Fruit fly (Drosophila melanogaster) whole organism, adult: ENCODE data around the gene pdm2.

Experiments
- CG14711 ChIP-seq: fragments of 200-800 bp; sonication (Bioruptor generic); optimal IDR thresholded peaks from 2 replicates; lab custom pipeline; 2018; ENCODE audit warnings: missing biosample characterization, mild to moderate bottlenecking, missing genetic modification characterization, moderate library complexity
- CG33017 ChIP-seq: fragments of 200-800 bp; sonication (Bioruptor generic); optimal IDR thresholded peaks from 2 replicates; lab custom pipeline; 2018; ENCODE audit warnings: missing biosample characterization, mild to moderate bottlenecking, missing genetic modification characterization, moderate library complexity
- CG5204 ChIP-seq: fragments of 200-800 bp; sonication (Bioruptor generic); optimal IDR thresholded peaks from 2 replicates; lab custom pipeline; 2016; ENCODE audit warnings: missing biosample characterization, missing genetic modification characterization
- CG7045 ChIP-seq: fragments of 200-800 bp; sonication (Bioruptor generic); optimal IDR thresholded peaks from 2 replicates; lab custom pipeline; 2017; ENCODE audit warnings: missing biosample characterization, mild to moderate bottlenecking, missing genetic modification characterization
- Clk ChIP-seq: fragments of 200-800 bp; sonication (Bioruptor generic); optimal IDR thresholded peaks from 2 replicates; lab custom pipeline; 2017; ENCODE audit warnings: missing biosample characterization, missing genetic modification characterization
- Hr96 ChIP-seq: fragments of 200-800 bp; sonication (Bioruptor generic); optimal IDR thresholded peaks from 2 replicates; lab custom pipeline; 2016; ENCODE audit warnings: missing biosample characterization, missing genetic modification characterization
- bab1 ChIP-seq: fragments of 200-800 bp; sonication (Bioruptor generic); optimal IDR thresholded peaks from 3 replicates; lab custom pipeline; 2019; ENCODE audit warnings: missing biosample characterization, mild to moderate bottlenecking, missing genetic modification characterization, moderate library complexity
- cnc ChIP-seq, 2 experiments: fragments of >200 bp; optimal IDR thresholded peaks; 2 replicates each; lab custom pipeline; 2017
- kay ChIP-seq: fragments of 200-800 bp; sonication (Bioruptor generic); peaks from one replicate; lab custom pipeline; 2016; ENCODE audit warnings: missing biosample characterization, missing genetic modification characterization, borderline replicate concordance
- ovo ChIP-seq: fragments of 200-800 bp; sonication (Bioruptor generic); optimal IDR thresholded peaks from 2 replicates; lab custom pipeline; 2016; ENCODE audit warnings: missing biosample characterization, missing genetic modification characterization
- tj ChIP-seq: fragments of 200-800 bp; sonication (Bioruptor generic); optimal IDR thresholded peaks from 3 replicates; lab custom pipeline; 2017; ENCODE audit warnings: missing biosample characterization, mild to moderate bottlenecking, missing genetic modification characterization, moderate library complexity

dm6 chr2L:12708576-12708975, 51.6 kb downstream of the pdm2 start:
- TF ChIP-seq CG14711 (tag; lab: Kevin White, UChicago) (no peak), ovo (no peak), Hr96 (GFP tag; lab: Kevin White, UChicago) (no peak), kay (no peak), cnc (optimal IDR thresholded peaks at IDR 0.05; lab: Kevin White, UChicago) (no peak), tj (GFP tag; lab: Kevin White, UChicago) (no peak), CG7045 (GFP tag; lab: Kevin White, UChicago) (no peak), CG5204 (no peak), bab1 (GFP tag; lab: Kevin White, UChicago) (no peak), Clk (no peak), CG33017 (tag; lab: Kevin White, UChicago) (no peak)
